Fruit fly (Drosophila melanogaster) whole organism, embryonic: ENCODE results near the gene rumi.

Experiments used
- CG1233 ChIP-seq: fragments of 200-800 bp; sonication (Bioruptor generic); optimal IDR thresholded peaks from 4 replicates; lab custom pipeline; 2018; ENCODE audit warnings: missing biosample characterization, mild to moderate bottlenecking, missing genetic modification characterization
- CG14965 ChIP-seq: fragments of 200-800 bp; sonication (Bioruptor generic); optimal IDR thresholded peaks from 2 replicates; lab custom pipeline; 2016; ENCODE audit warnings: missing biosample characterization, missing genetic modification characterization, borderline replicate concordance
- CG18262 ChIP-seq: fragments of 200-800 bp; optimal IDR thresholded peaks from 3 replicates; lab custom pipeline; 2019; ENCODE audit warnings: missing biosample characterization, mild to moderate bottlenecking, missing genetic modification characterization, moderate library complexity
- CG2199 ChIP-seq: fragments of 200-800 bp; sonication (Bioruptor generic); IDR thresholded peaks from 3 replicates; pipeline ENCODE4 v1.3.6; 2022; ENCODE audit warnings: missing biosample characterization, missing genetic modification characterization
- CG4328 ChIP-seq: fragments of 200-800 bp; sonication (Bioruptor generic); optimal IDR thresholded peaks from 3 replicates; lab custom pipeline; 2017; ENCODE audit warnings: missing biosample characterization, missing genetic modification reagents, missing genetic modification characterization
- CG6765 ChIP-seq: fragments of 200-800 bp; sonication (Bioruptor generic); optimal IDR thresholded peaks from 3 replicates; lab custom pipeline; 2017; ENCODE audit warnings: missing biosample characterization, mild to moderate bottlenecking, missing genetic modification characterization
- CG8290 ChIP-seq, 3 experiments: fragments of 200-800 bp; sonication (Bioruptor generic); optimal IDR thresholded peaks; 2 replicates each; lab custom pipeline; 2016 to 2019; ENCODE audit warnings: missing biosample characterization in 3 of 3, missing genetic modification characterization in 3 of 3, mild to moderate bottlenecking in 2 of 3, moderate library complexity in 1 of 3
- CG8359 ChIP-seq: fragments of 200-800 bp; sonication (Bioruptor generic); optimal IDR thresholded peaks from 2 replicates; lab custom pipeline; 2017; ENCODE audit warnings: missing biosample characterization, mild to moderate bottlenecking, missing genetic modification characterization, borderline replicate concordance
- CoRest ChIP-seq: fragments of 200-800 bp; sonication (Bioruptor generic); optimal IDR thresholded peaks from 3 replicates; lab custom pipeline; 2018; ENCODE audit warnings: missing biosample characterization, mild to moderate bottlenecking, missing genetic modification characterization, moderate library complexity
- D ChIP-seq, 2 experiments: fragments of 200-800 bp in 1 of 2; fragments of >200 bp in 1 of 2; sonication (Bioruptor generic) in 1 of 2; optimal IDR thresholded peaks; 2 replicates in 1 of 2; 3 replicates in 1 of 2; lab custom pipeline; 2017; ENCODE audit warnings: mild to moderate bottlenecking in 1 of 2, missing biosample characterization in 1 of 2, missing genetic modification characterization in 1 of 2, missing genetic modification reagents in 1 of 2
- Deaf1 ChIP-seq: fragments of 200-800 bp; optimal IDR thresholded peaks from 3 replicates; lab custom pipeline; 2019; ENCODE audit warnings: missing biosample characterization, mild to moderate bottlenecking, missing genetic modification characterization, moderate library complexity
- Dref ChIP-seq: fragments of 200-800 bp; sonication (Bioruptor generic); IDR thresholded peaks from 2 replicates; pipeline ENCODE4 v1.3.6; 2022; ENCODE audit warnings: missing biosample characterization, missing genetic modification characterization
- Elba2 ChIP-seq: fragments of 200-800 bp; sonication (Bioruptor generic); optimal IDR thresholded peaks from 3 replicates; lab custom pipeline; 2016; ENCODE audit warnings: missing biosample characterization, missing genetic modification characterization
- HmgZ ChIP-seq: fragments of 200-800 bp; sonication (Bioruptor generic); optimal IDR thresholded peaks from 2 replicates; lab custom pipeline; 2018; ENCODE audit warnings: missing biosample characterization, mild to moderate bottlenecking, missing genetic modification characterization
- PHDP ChIP-seq: fragments of 200-800 bp; sonication (Bioruptor generic); optimal IDR thresholded peaks from 3 replicates; lab custom pipeline; 2018; ENCODE audit warnings: missing biosample characterization, mild to moderate bottlenecking, missing genetic modification characterization, moderate library complexity
- Vsx1 ChIP-seq: fragments of 200-800 bp; sonication (Bioruptor generic); optimal IDR thresholded peaks from 2 replicates; lab custom pipeline; 2017; ENCODE audit warnings: missing biosample characterization, mild to moderate bottlenecking, missing genetic modification characterization, missing genetic modification reagents
- YL-1 ChIP-seq: fragments of 200-800 bp; sonication (Bioruptor generic); optimal IDR thresholded peaks from 3 replicates; lab custom pipeline; 2017; ENCODE audit warnings: missing biosample characterization, mild to moderate bottlenecking, missing genetic modification characterization
- ci ChIP-seq: fragments of 200-800 bp; sonication (Bioruptor generic); IDR thresholded peaks from 3 replicates; pipeline ENCODE4 v1.3.6; 2022; ENCODE audit warnings: missing biosample characterization, missing genetic modification characterization
- croc ChIP-seq: fragments of 200-800 bp; sonication (Bioruptor generic); conservative IDR thresholded peaks from 3 replicates; pipeline ENCODE4 v1.3.6; 2022; ENCODE audit warnings: missing biosample characterization, missing genetic modification characterization
- emc ChIP-seq: fragments of 200-800 bp; sonication (Bioruptor generic); optimal IDR thresholded peaks from 2 replicates; lab custom pipeline; 2016; ENCODE audit warnings: missing biosample characterization, missing genetic modification characterization
- exex ChIP-seq: fragments of 200-800 bp; sonication (Bioruptor generic); optimal IDR thresholded peaks from 4 replicates; lab custom pipeline; 2018; ENCODE audit warnings: missing biosample characterization, mild to moderate bottlenecking, missing genetic modification characterization, moderate library complexity
- grau ChIP-seq: fragments of 200-800 bp; optimal IDR thresholded peaks from 3 replicates; lab custom pipeline; 2019; ENCODE audit warnings: missing biosample characterization, mild to moderate bottlenecking, missing genetic modification characterization, moderate library complexity
- h ChIP-seq: fragments of >200 bp; optimal IDR thresholded peaks from 2 replicates; lab custom pipeline; 2017
- kni ChIP-seq: fragments of 200-800 bp; sonication (Bioruptor generic); optimal IDR thresholded peaks from 3 replicates; lab custom pipeline; 2017; ENCODE audit warnings: mild to moderate bottlenecking, missing biosample characterization, missing genetic modification reagents, missing genetic modification characterization
- nerfin-1 ChIP-seq: fragments of 200-800 bp; sonication (Bioruptor generic); optimal IDR thresholded peaks from 3 replicates; lab custom pipeline; 2019; ENCODE audit warnings: missing biosample characterization, mild to moderate bottlenecking, missing genetic modification characterization, moderate library complexity
- onecut ChIP-seq: fragments of 200-800 bp; sonication (Bioruptor generic); IDR thresholded peaks from 2 replicates; pipeline ENCODE4 v1.3.6; 2022; ENCODE audit warnings: missing biosample characterization, missing genetic modification characterization
- pros ChIP-seq: fragments of 200-800 bp; sonication (Bioruptor generic); optimal IDR thresholded peaks from 3 replicates; lab custom pipeline; 2019; ENCODE audit warnings: missing biosample characterization, mild to moderate bottlenecking, missing genetic modification characterization, moderate library complexity
- sens ChIP-seq: fragments of 200-800 bp; sonication (Bioruptor generic); peaks from one replicate; lab custom pipeline; 2016; ENCODE audit warnings: missing biosample characterization, missing genetic modification characterization
- sens-2 ChIP-seq: fragments of 200-800 bp; sonication (Bioruptor generic); IDR thresholded peaks from 2 replicates; pipeline ENCODE4 v1.3.6; 2022; ENCODE audit warnings: missing biosample characterization, missing genetic modification characterization
- seq ChIP-seq: fragments of 200-800 bp; sonication (Bioruptor generic); IDR thresholded peaks from 2 replicates; pipeline ENCODE4 v1.3.6; 2022; ENCODE audit warnings: missing biosample characterization, missing genetic modification characterization
- slbo ChIP-seq: fragments of 200-800 bp; sonication (Bioruptor generic); IDR thresholded peaks from 2 replicates; pipeline ENCODE4 v1.3.6; 2022; ENCODE audit warnings: missing biosample characterization, missing genetic modification characterization
- tio ChIP-seq: fragments of 200-800 bp; sonication (Bioruptor generic); optimal IDR thresholded peaks from 2 replicates; lab custom pipeline; 2017; ENCODE audit warnings: missing biosample characterization, missing genetic modification characterization, inconsistent platforms
- tll ChIP-seq, 2 experiments: fragments of 200-800 bp in 1 of 2; fragments of >200 bp in 1 of 2; sonication (Bioruptor generic) in 1 of 2; optimal IDR thresholded peaks; 2 replicates each; lab custom pipeline; 2017 to 2019; ENCODE audit warnings: missing biosample characterization in 2 of 2, missing genetic modification characterization in 2 of 2, mild to moderate bottlenecking in 1 of 2, moderate library complexity in 1 of 2
- tna ChIP-seq: fragments of 200-800 bp; sonication (Bioruptor generic); IDR thresholded peaks from 2 replicates; pipeline ENCODE4 v1.3.6; 2022; ENCODE audit warnings: missing biosample characterization, missing genetic modification characterization; ENCODE audit not compliant: partially characterized antibody
- twi ChIP-seq: fragments of 200-800 bp; optimal IDR thresholded peaks from 2 replicates; lab custom pipeline; 2019; ENCODE audit warnings: missing biosample characterization, mild to moderate bottlenecking, missing genetic modification characterization, moderate library complexity
- vvl ChIP-seq: fragments of 200-800 bp; sonication (Bioruptor generic); IDR thresholded peaks from 2 replicates; pipeline ENCODE4 v1.3.6; 2022; ENCODE audit warnings: missing biosample characterization, missing genetic modification characterization
- z ChIP-seq: fragments of 200-800 bp; sonication (Bioruptor generic); IDR thresholded peaks from 3 replicates; pipeline ENCODE4 v1.3.6; 2022; ENCODE audit warnings: missing biosample characterization, missing genetic modification characterization

The rumi gene

DNA sequence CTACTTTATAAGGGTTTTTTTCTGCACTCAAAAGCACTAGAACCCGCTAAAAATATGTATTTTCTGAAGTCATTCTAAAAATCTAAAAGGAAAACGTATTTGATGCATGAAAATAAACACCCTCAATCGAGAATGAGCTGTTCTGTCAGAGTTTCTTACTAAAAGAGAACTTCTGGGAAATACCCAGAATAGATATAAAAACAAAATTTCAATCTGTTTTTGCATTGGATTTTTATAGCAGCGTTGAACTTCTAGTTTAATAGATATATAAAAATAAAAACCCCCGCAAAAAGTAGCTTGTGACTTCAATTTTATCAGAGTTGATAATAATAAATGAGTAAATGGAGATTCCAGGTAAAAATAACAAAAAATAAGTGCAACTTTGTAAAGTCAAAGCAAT lies 32.0 kb downstream of the rumi start:
- TF ChIP-seq tio (GFP tag; lab: Kevin White, UChicago) (no peak), exex (tag; lab: Kevin White, UChicago) (no peak), sens (peak; percentile 57), z (GFP tag; lab: Robert Waterston, UW) (no peak), grau (tag; lab: Kevin White, UChicago) (no peak)

DNA sequence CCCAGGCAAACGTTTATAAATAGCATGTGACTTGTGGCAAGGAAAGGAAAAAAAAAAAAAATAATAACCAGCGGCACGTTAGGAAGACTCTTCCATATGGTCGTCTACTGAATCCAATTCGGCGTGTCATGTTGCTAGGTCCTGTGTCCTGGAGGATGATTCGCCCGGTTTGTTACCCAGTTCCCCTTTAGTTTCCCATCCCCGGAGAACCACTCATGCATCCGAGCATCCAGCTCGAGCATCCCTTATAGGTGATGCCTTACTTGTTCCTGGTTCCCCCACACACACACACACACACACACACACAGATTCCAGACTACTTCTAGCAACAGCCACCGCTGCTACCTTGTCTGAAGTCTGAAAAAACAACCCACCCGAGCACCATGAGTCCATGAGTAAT lies 32.5 kb downstream of the rumi start:
- TF ChIP-seq CG18262 (tag; lab: Kevin White, UChicago) (no peak), nerfin-1 (tag; lab: Kevin White, UChicago) (peak; percentile 31), Elba2 (no peak), emc (no peak), CG8290 (GFP tag; optimal IDR thresholded peaks at IDR 0.05; lab: Kevin White, UChicago) (no peak), CG8290 (tag; optimal IDR thresholded peaks at IDR 0.05; lab: Kevin White, UChicago) (no peak), tio (GFP tag; lab: Kevin White, UChicago) (no peak), twi (peak; percentile 9), seq (GFP tag; lab: Robert Waterston, UW) (0 out of 2 replicates have a peak, but pooled peaks have one; percentile 7), HmgZ (tag; lab: Kevin White, UChicago) (no peak), pros (GFP tag; lab: Kevin White, UChicago) (peak; percentile 94), croc (GFP tag; lab: Robert Waterston, UW) (no peak), exex (tag; lab: Kevin White, UChicago) (no peak), kni (peak; percentile 23)

DNA sequence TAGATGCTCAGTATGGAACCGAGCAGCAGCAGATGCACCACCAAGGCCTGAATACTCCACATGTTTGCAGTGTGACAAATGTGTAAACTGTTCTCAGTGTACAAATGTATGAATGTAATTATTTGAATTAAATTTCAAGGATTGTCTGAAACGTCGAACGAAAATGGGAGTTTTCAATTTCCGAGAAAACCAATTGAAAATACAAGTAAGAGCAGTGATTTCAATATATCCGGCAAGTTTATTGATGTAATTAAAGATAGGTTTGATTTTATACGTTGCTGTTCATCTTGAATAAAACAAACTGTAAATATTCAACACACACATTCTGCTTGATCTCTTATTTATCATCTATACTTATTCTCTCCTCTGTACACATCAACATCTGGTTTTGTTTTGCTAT lies 39.7 kb downstream of the rumi start, which contains the start of gene CG4907:
Gene CG4907, minus strand, starts transcription at position 101 of the 400 bp plus-strand sequence.
- no peak for TF ChIP-seq tna (GFP tag; lab: Robert Waterston, UW)
- no peak for TF ChIP-seq onecut
- TF ChIP-seq slbo (GFP tag; lab: Robert Waterston, UW), result no peak
- no peak for TF ChIP-seq Vsx1 (GFP tag; lab: Kevin White, UChicago)
- TF ChIP-seq sens-2 (GFP tag; lab: Robert Waterston, UW), result no peak
- no peak for TF ChIP-seq CG1233 (GFP tag; lab: Kevin White, UChicago)
- no peak for TF ChIP-seq CG14965
- TF ChIP-seq h, result no peak
- TF ChIP-seq YL-1 (GFP tag; lab: Kevin White, UChicago), result no peak
- TF ChIP-seq CoRest (tag; lab: Kevin White, UChicago), result no peak
- TF ChIP-seq CG8359 (GFP tag; lab: Kevin White, UChicago), result no peak
- TF ChIP-seq ci (GFP tag; lab: Robert Waterston, UW), result no peak
- no peak for TF ChIP-seq CG4328 (GFP tag; lab: Kevin White, UChicago)
- TF ChIP-seq z (GFP tag; lab: Robert Waterston, UW), result no peak
- no peak for TF ChIP-seq Deaf1 (tag; lab: Kevin White, UChicago)
- TF ChIP-seq D (optimal IDR thresholded peaks at IDR 0.05; lab: Kevin White, UChicago), result no peak
- no peak for TF ChIP-seq D (GFP tag; optimal IDR thresholded peaks at IDR 0.05; lab: Kevin White, UChicago)
- TF ChIP-seq CG6765 (GFP tag; lab: Kevin White, UChicago), result no peak
- no peak for TF ChIP-seq PHDP (tag; lab: Kevin White, UChicago)
- no peak for TF ChIP-seq tll (GFP tag; optimal IDR thresholded peaks at IDR 0.05; lab: Kevin White, UChicago)

DNA sequence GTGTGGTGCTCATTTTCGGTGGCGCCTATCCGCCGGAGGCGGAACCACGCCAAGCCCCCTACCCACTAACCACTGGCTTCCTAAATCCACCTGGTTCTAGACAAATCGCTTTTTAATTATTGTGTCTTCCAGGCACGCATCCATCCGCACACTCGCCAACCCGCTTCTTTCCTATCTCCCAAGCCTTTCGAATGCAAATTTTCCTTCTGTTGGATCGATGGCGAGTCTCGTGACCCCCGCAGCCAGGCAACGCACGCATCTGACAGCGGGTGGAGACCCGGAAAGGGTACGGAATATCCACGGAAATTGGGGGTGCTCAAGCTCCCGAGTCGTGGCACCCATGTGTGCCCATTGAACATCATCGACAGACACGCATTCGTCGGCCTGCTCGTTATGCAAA lies 43.2 kb downstream of the rumi start, which contains the start of gene CG13842:
Gene CG13842, minus strand, starts transcription at position 101 of the 400 bp plus-strand sequence.
- TF ChIP-seq CG2199 (no peak), vvl (GFP tag; lab: Robert Waterston, UW) (0 out of 2 replicates have a peak, but pooled peaks have one; percentile 10), Dref (0 out of 2 replicates have a peak, but pooled peaks have one; percentile 9)
